Worm (Caenorhabditis elegans): Measurements from ENCODE around the gene C34E10.10.

DNA sequence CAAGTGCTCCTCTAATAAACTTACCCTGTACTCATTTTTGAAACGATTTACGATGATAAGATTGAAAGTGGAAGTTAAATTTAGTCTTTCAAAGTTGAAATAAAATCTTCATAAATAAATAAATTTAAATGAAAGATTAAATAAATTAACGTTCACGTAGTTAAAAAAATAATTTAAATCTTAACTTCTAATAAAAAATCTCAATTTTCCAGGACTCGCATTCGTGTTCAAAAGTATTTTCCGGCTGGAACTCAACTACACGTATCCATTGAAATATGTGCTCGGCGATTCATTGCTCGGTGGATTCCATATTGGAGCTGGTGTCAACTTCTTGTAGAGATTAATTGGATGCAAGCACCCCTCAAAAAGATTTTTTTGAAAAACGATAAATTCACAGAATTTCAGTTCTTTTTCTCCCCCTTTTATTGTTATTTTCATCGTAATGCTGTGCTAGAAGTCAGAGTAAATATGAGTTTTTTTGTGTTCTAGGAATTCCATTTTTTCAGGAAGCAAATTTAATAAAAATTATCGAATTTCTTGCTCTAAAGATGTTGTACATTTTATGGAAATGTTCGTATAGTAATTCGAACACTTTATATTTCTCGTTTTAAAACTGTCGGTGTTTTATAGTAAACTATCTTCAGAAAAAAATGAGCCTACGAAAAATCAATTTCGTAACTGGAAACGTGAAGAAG, 35.8 kb upstream of the C34E10.10 start, which contains the start of the genes C34E10.9 and hap-1:
- no peak for TF ChIP-seq elt-3 (tag; optimal IDR thresholded peaks at IDR 0.05)
- no peak for TF ChIP-seq elt-1 (tag; optimal IDR thresholded peaks at IDR 0.05; ENCODE audit: borderline replicate concordance, insufficient read depth)
- no peak for TF ChIP-seq blmp-1 (tag; optimal IDR thresholded peaks at IDR 0.05)
- no peak for TF ChIP-seq mep-1 (tag; optimal IDR thresholded peaks at IDR 0.05)
- no peak for TF ChIP-seq ztf-11 (tag; optimal IDR thresholded peaks at IDR 0.05)
- TF ChIP-seq hlh-1 (tag; optimal IDR thresholded peaks at IDR 0.05): no peak

Measured in whole organism, mixed stage, embryonic.